Worm (Caenorhabditis elegans) whole organism, L4 larva: ENCODE results near the gene nlp-58.

Source experiments
- F44E2.7 ChIP-seq: fragments of 200-800 bp; sonication (Bioruptor generic); IDR thresholded peaks from 2 replicates; pipeline ENCODE4 v2.1.2; 2022; ENCODE audit warnings: missing genetic modification characterization, missing compliant biosample characterization
- lin-38 ChIP-seq: fragments of 200-800 bp; sonication (Bioruptor generic); IDR thresholded peaks from 2 replicates; pipeline ENCODE4 v1.3.6; 2022; ENCODE audit warnings: missing genetic modification reagents, missing genetic modification characterization, missing compliant biosample characterization
- mdl-1 ChIP-seq, 2 experiments: fragments of 150-350 bp in 1 of 2; sonication (generic microtip) in 1 of 2; optimal IDR thresholded peaks; 2 replicates each; lab custom pipeline; 2014 to 2017; ENCODE audit warnings: missing biosample characterization in 2 of 2, missing genetic modification characterization in 2 of 2
- nhr-11 ChIP-seq: fragments of 150-350 bp; optimal IDR thresholded peaks from 2 replicates; lab custom pipeline; 2014; ENCODE audit warnings: missing biosample characterization, missing genetic modification characterization
- nhr-237 ChIP-seq: sonication (generic microtip); optimal IDR thresholded peaks from 2 replicates; lab custom pipeline; 2017; ENCODE audit warnings: missing biosample characterization, missing genetic modification characterization
- nhr-41 ChIP-seq: fragments of 200-800 bp; sonication (Bioruptor generic); IDR thresholded peaks from 2 replicates; pipeline ENCODE4 v1.3.6; 2022; ENCODE audit warnings: missing genetic modification reagents, missing genetic modification characterization, missing compliant biosample characterization
- nhr-6 ChIP-seq: fragments of 150-350 bp; optimal IDR thresholded peaks from 2 replicates; lab custom pipeline; 2014; ENCODE audit warnings: missing biosample characterization, missing genetic modification characterization
- nhr-77 ChIP-seq: fragments of 150-350 bp; optimal IDR thresholded peaks from 2 replicates; lab custom pipeline; 2014; ENCODE audit warnings: missing biosample characterization, missing genetic modification characterization

- TF ChIP-seq nhr-11 (tag; lab: Kevin White, UChicago) (no peak), nhr-77 (tag; lab: Kevin White, UChicago) (no peak), lin-38 (GFP tag; lab: Robert Waterston, UW) (no peak), mdl-1 (tag; optimal IDR thresholded peaks at IDR 0.05; lab: Kevin White, UChicago) (no peak), nhr-237 (no peak), nhr-41 (no peak), nhr-6 (no peak), F44E2.7 (GFP tag; lab: Robert Waterston, UW) (no peak)
Observed at ce11 chrV:9958231-9958630, 9.5 kb upstream of the nlp-58 start, which contains the start of gene anmt-3.
